Worm (Caenorhabditis elegans) whole organism, L1 larva: ENCODE measurements around the gene F58D2.2.

Experiments used
- fkh-10 ChIP-seq: sonication (generic microtip); optimal IDR thresholded peaks from 2 replicates; lab custom pipeline; 2017; ENCODE audit warnings: missing biosample characterization, missing genetic modification reagents, missing genetic modification characterization
- nhr-84 ChIP-seq: sonication (generic microtip); optimal IDR thresholded peaks from 2 replicates; lab custom pipeline; 2017; ENCODE audit warnings: missing biosample characterization, missing genetic modification characterization
- pqm-1 ChIP-seq: sonication (generic microtip); optimal IDR thresholded peaks from 3 replicates; lab custom pipeline; 2017; ENCODE audit warnings: missing biosample characterization, missing genetic modification characterization
- unc-130 ChIP-seq: fragments of 150-350 bp; optimal IDR thresholded peaks from 2 replicates; lab custom pipeline; 2017; ENCODE audit warnings: missing biosample characterization, missing genetic modification characterization, inconsistent platforms

ce11 chrIV:13179295-13179694 is 10.3 kb upstream of the F58D2.2 start, which contains the start of gene lev-1:
- no peak for TF ChIP-seq unc-130 (tag; lab: Kevin White, UChicago)
- no peak for TF ChIP-seq pqm-1 (tag; lab: Kevin White, UChicago)
- TF ChIP-seq fkh-10 (GFP tag; lab: Kevin White, UChicago): no peak
- no peak for TF ChIP-seq nhr-84
